Worm (Caenorhabditis elegans) whole organism, midembryonic: ENCODE measurements around the gene C25F9.2.

ENCODE experiments used
- T22C8.4 ChIP-seq: fragments of 200-800 bp; sonication (Bioruptor generic); IDR thresholded peaks from 2 replicates; pipeline ENCODE4 v1.3.6; 2022; ENCODE audit warnings: missing genetic modification characterization, missing compliant biosample characterization
- cog-1 ChIP-seq: sonication (generic microtip); optimal IDR thresholded peaks from 2 replicates; lab custom pipeline; 2016; ENCODE audit warnings: missing genetic modification characterization, missing compliant biosample characterization
- flt-1 ChIP-seq: fragments of 200-800 bp; sonication (Bioruptor generic); IDR thresholded peaks from 2 replicates; pipeline ENCODE4 v1.3.6; 2022; ENCODE audit warnings: missing genetic modification characterization, missing compliant biosample characterization
- klf-2 ChIP-seq: fragments of 200-800 bp; sonication (Bioruptor generic); conservative IDR thresholded peaks from 2 replicates; pipeline ENCODE4 v1.3.6; 2022; ENCODE audit warnings: missing genetic modification reagents, missing genetic modification characterization, missing compliant biosample characterization
- ref-1 ChIP-seq: fragments of 200-800 bp; sonication (Bioruptor generic); conservative IDR thresholded peaks from 2 replicates; pipeline ENCODE4 v1.3.6; 2022; ENCODE audit warnings: missing genetic modification reagents, missing genetic modification characterization, missing compliant biosample characterization
- tab-1 ChIP-seq: fragments of 200-800 bp; sonication (Bioruptor generic); IDR thresholded peaks from 2 replicates; pipeline ENCODE4 v1.3.6; 2022; ENCODE audit warnings: missing genetic modification characterization, missing compliant biosample characterization
- ztf-23 ChIP-seq: fragments of 200-800 bp; sonication (Bioruptor generic); IDR thresholded peaks from 2 replicates; pipeline ENCODE4 v1.3.6; 2022; ENCODE audit warnings: missing genetic modification reagents, missing genetic modification characterization, missing compliant biosample characterization
- ztf-29 ChIP-seq: fragments of 200-800 bp; sonication (Bioruptor generic); IDR thresholded peaks from 2 replicates; pipeline ENCODE4 v1.3.6; 2022; ENCODE audit warnings: missing genetic modification reagents, missing genetic modification characterization, missing compliant biosample characterization

- no peak for TF ChIP-seq tab-1 (GFP tag; lab: Robert Waterston, UW)
- no peak for TF ChIP-seq cog-1 (tag; lab: Kevin White, UChicago)
- no peak for TF ChIP-seq flt-1 (GFP tag; lab: Robert Waterston, UW)
- TF ChIP-seq klf-2 = no peak
- no peak for TF ChIP-seq ref-1 (GFP tag; lab: Robert Waterston, UW)
- no peak for TF ChIP-seq ztf-23 (GFP tag; lab: Robert Waterston, UW)
- TF ChIP-seq T22C8.4 (GFP tag; lab: Robert Waterston, UW) = no peak
- no peak for TF ChIP-seq ztf-29 (GFP tag; lab: Robert Waterston, UW)
Measured at ce11 chrV:19410663-19411062, 10.6 kb upstream of the C25F9.2 start, which contains the start of gene C25F9.5.
